Fruit fly (Drosophila melanogaster) S2 (cell line): Measurements from ENCODE around the gene CG12992.

Experiments used
- CG8478 ChIP-seq: fragments of >200 bp; optimal IDR thresholded peaks from 2 replicates; lab custom pipeline; 2018
- CTCF ChIP-seq, 2 experiments: fragments of >200 bp; optimal IDR thresholded peaks; 2 replicates each; lab custom pipeline; 2018

DNA sequence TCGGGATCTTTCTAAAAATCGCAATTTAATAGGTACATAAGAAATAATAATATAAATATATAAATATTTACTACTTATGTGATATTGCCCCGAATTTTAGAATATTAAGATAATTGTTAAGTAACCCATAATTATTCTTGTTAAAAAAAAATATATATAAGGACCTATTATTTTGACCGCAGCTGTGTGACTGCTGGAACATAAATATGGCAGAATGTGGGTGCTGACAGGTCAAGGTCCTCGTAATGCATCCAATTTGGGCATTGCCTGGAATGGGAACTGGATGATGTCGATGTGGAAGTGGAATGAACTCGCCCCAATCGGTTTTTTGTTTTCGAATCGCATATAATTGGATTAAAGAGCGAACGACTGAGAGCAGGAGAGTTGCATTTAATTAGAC is 11.3 kb upstream of the CG12992 start:
- TF ChIP-seq CTCF (optimal IDR thresholded peaks at IDR 0.05; lab: Kevin White, UChicago), result no peak
- no peak for TF ChIP-seq CG8478 (lab: Kevin White, UChicago)
